Worm (Caenorhabditis elegans) whole organism, L4 larva: ENCODE data around the gene rcat-1.
A peak's percentile ranks its signal among the peaks of the same experiment; 100 is the strongest.

ENCODE experiments used
- D1046.2 ChIP-seq: fragments of 200-800 bp; sonication (Bioruptor generic); IDR thresholded peaks from 2 replicates; pipeline ENCODE4 v1.3.6; 2022; ENCODE audit warnings: missing genetic modification characterization, missing compliant biosample characterization
- F26F4.8 ChIP-seq: fragments of 200-800 bp; sonication (Bioruptor generic); conservative IDR thresholded peaks from 2 replicates; pipeline ENCODE4 v1.3.6; 2022; ENCODE audit warnings: missing genetic modification characterization, missing compliant biosample characterization
- F49E8.2 ChIP-seq: sonication (generic microtip); optimal IDR thresholded peaks from 2 replicates; lab custom pipeline; 2016; ENCODE audit warnings: missing compliant biosample characterization, mild to moderate bottlenecking, missing genetic modification characterization, borderline replicate concordance
- R02D3.7 ChIP-seq: fragments of 150-350 bp; sonication (generic microtip); optimal IDR thresholded peaks from 3 replicates; lab custom pipeline; 2014; ENCODE audit warnings: missing biosample characterization, missing genetic modification characterization
- Y105C5A.15 ChIP-seq: fragments of 200-800 bp; sonication (Bioruptor generic); IDR thresholded peaks from 2 replicates; pipeline ENCODE4 v1.3.6; 2022; ENCODE audit warnings: missing genetic modification characterization, missing compliant biosample characterization
- ama-1 ChIP-seq: fragments of 150-350 bp; optimal IDR thresholded peaks from 2 replicates; lab custom pipeline; 2014; ENCODE audit warnings: inconsistent platforms, mixed read lengths
- ceh-28 ChIP-seq: fragments of 150-350 bp; optimal IDR thresholded peaks from 2 replicates; lab custom pipeline; 2014; ENCODE audit warnings: missing biosample characterization, missing genetic modification reagents, missing genetic modification characterization
- ces-1 ChIP-seq: fragments of 150-350 bp; sonication (generic microtip); optimal IDR thresholded peaks from 4 replicates; lab custom pipeline; 2014; ENCODE audit warnings: missing biosample characterization, missing genetic modification reagents, missing genetic modification characterization
- cey-2 ChIP-seq: sonication (generic microtip); optimal IDR thresholded peaks from 3 replicates; lab custom pipeline; 2017; ENCODE audit warnings: missing genetic modification characterization, mild to moderate bottlenecking, missing compliant biosample characterization, antibody characterized with exemption, borderline replicate concordance; ENCODE audit not compliant: insufficient read depth
- daf-16 ChIP-seq, 3 experiments: sonication (generic microtip); optimal IDR thresholded peaks; 2 replicates each; lab custom pipeline; 2016 to 2017; ENCODE audit warnings: missing genetic modification characterization in 3 of 3, missing genetic modification reagents in 3 of 3, mild to moderate bottlenecking in 2 of 3, missing compliant biosample characterization in 2 of 3, missing biosample characterization in 1 of 3, moderate library complexity in 1 of 3
- dmd-6 ChIP-seq: fragments of 200-800 bp; sonication (Bioruptor generic); IDR thresholded peaks from 2 replicates; pipeline ENCODE4 v1.3.6; 2022; ENCODE audit warnings: missing genetic modification reagents, missing genetic modification characterization, missing compliant biosample characterization
- dmd-9 ChIP-seq: fragments of 200-800 bp; sonication (Bioruptor generic); IDR thresholded peaks from 2 replicates; pipeline ENCODE4 v1.3.6; 2022; ENCODE audit warnings: missing genetic modification reagents, missing genetic modification characterization, missing compliant biosample characterization
- dve-1 ChIP-seq: sonication (generic microtip); optimal IDR thresholded peaks from 2 replicates; lab custom pipeline; 2017; ENCODE audit warnings: antibody characterized with exemption, mild to moderate bottlenecking, missing genetic modification characterization, missing compliant biosample characterization; ENCODE audit not compliant: insufficient read depth
- hif-1 ChIP-seq, 2 experiments: sonication (generic microtip); optimal IDR thresholded peaks; 2 replicates each; lab custom pipeline; 2016 to 2017; ENCODE audit warnings: missing compliant biosample characterization in 2 of 2, missing genetic modification characterization in 2 of 2, missing genetic modification reagents in 2 of 2, missing genotype in 2 of 2, mild to moderate bottlenecking in 1 of 2
- hlh-11 ChIP-seq: fragments of 200-800 bp; sonication (Bioruptor generic); optimal IDR thresholded peaks from 2 replicates; lab custom pipeline; 2018; ENCODE audit warnings: mild to moderate bottlenecking, missing genetic modification characterization, missing compliant biosample characterization
- hlh-30 ChIP-seq: sonication (generic microtip); optimal IDR thresholded peaks from 2 replicates; lab custom pipeline; 2017; ENCODE audit warnings: antibody characterized with exemption, mild to moderate bottlenecking, missing genetic modification characterization, missing compliant biosample characterization; ENCODE audit not compliant: insufficient read depth
- hmg-1.1 ChIP-seq: fragments of 200-800 bp; sonication (Bioruptor generic); IDR thresholded peaks from 2 replicates; pipeline ENCODE4 v1.3.6; 2022; ENCODE audit warnings: missing genetic modification reagents, missing genetic modification characterization, missing compliant biosample characterization
- lim-7 ChIP-seq: fragments of 200-800 bp; sonication (Bioruptor generic); IDR thresholded peaks from 2 replicates; pipeline ENCODE4 v1.3.6; 2022; ENCODE audit warnings: missing genetic modification characterization, missing compliant biosample characterization
- lsy-2 ChIP-seq, 2 experiments: fragments of 150-350 bp in 1 of 2; sonication (generic microtip) in 1 of 2; optimal IDR thresholded peaks; 2 replicates each; lab custom pipeline; 2014 to 2017; ENCODE audit warnings: missing biosample characterization in 2 of 2, missing genetic modification characterization in 2 of 2
- mdl-1 ChIP-seq, 2 experiments: fragments of 150-350 bp in 1 of 2; sonication (generic microtip) in 1 of 2; optimal IDR thresholded peaks; 2 replicates each; lab custom pipeline; 2014 to 2017; ENCODE audit warnings: missing biosample characterization in 2 of 2, missing genetic modification characterization in 2 of 2
- mdt-29 ChIP-seq: fragments of 200-800 bp; sonication (Bioruptor generic); IDR thresholded peaks from 2 replicates; pipeline ENCODE4 v1.3.6; 2022; ENCODE audit warnings: missing genetic modification reagents, missing genetic modification characterization, missing compliant biosample characterization
- mep-1 ChIP-seq: fragments of 150-350 bp; sonication (generic microtip); optimal IDR thresholded peaks from 3 replicates; lab custom pipeline; 2014; ENCODE audit warnings: missing biosample characterization, missing genetic modification characterization
- nhr-102 ChIP-seq: sonication (generic microtip); optimal IDR thresholded peaks from 2 replicates; lab custom pipeline; 2016; ENCODE audit warnings: mild to moderate bottlenecking, missing genetic modification characterization, moderate library complexity, missing compliant biosample characterization
- nhr-11 ChIP-seq: fragments of 150-350 bp; optimal IDR thresholded peaks from 2 replicates; lab custom pipeline; 2014; ENCODE audit warnings: missing biosample characterization, missing genetic modification characterization
- nhr-111 ChIP-seq: fragments of 200-800 bp; sonication (Bioruptor generic); optimal IDR thresholded peaks from 2 replicates; lab custom pipeline; 2018; ENCODE audit warnings: mild to moderate bottlenecking, missing genetic modification characterization, missing compliant biosample characterization
- nhr-237 ChIP-seq: sonication (generic microtip); optimal IDR thresholded peaks from 2 replicates; lab custom pipeline; 2017; ENCODE audit warnings: missing biosample characterization, missing genetic modification characterization
- nhr-28 ChIP-seq: fragments of 150-350 bp; optimal IDR thresholded peaks from 2 replicates; lab custom pipeline; 2014; ENCODE audit warnings: missing biosample characterization, missing genetic modification characterization
- nhr-41 ChIP-seq: fragments of 200-800 bp; sonication (Bioruptor generic); IDR thresholded peaks from 2 replicates; pipeline ENCODE4 v1.3.6; 2022; ENCODE audit warnings: missing genetic modification reagents, missing genetic modification characterization, missing compliant biosample characterization
- nhr-48 ChIP-seq: sonication (generic microtip); optimal IDR thresholded peaks from 2 replicates; lab custom pipeline; 2016; ENCODE audit warnings: mild to moderate bottlenecking, missing genetic modification characterization, missing compliant biosample characterization
- nhr-77 ChIP-seq: fragments of 150-350 bp; optimal IDR thresholded peaks from 2 replicates; lab custom pipeline; 2014; ENCODE audit warnings: missing biosample characterization, missing genetic modification characterization
- pha-4 ChIP-seq, 2 experiments: fragments of 150-350 bp in 1 of 2; fragments of 200-800 bp in 1 of 2; sonication (Bioruptor generic) in 1 of 2; IDR thresholded peaks in 1 of 2; optimal IDR thresholded peaks in 1 of 2; 2 replicates each; pipeline versions ENCODE4 v1.3.6 to Lab custom; 2014 to 2022; ENCODE audit warnings: missing genetic modification characterization in 2 of 2, missing genetic modification reagents in 2 of 2, missing biosample characterization in 1 of 2, missing compliant biosample characterization in 1 of 2
- php-3 ChIP-seq: fragments of 200-800 bp; sonication (Bioruptor generic); IDR thresholded peaks from 2 replicates; pipeline ENCODE4 v1.3.6; 2022; ENCODE audit warnings: missing genetic modification reagents, missing genetic modification characterization, missing compliant biosample characterization
- pqm-1 ChIP-seq: sonication (generic microtip); optimal IDR thresholded peaks from 2 replicates; lab custom pipeline; 2017; ENCODE audit warnings: missing biosample characterization, missing genetic modification characterization
- tag-97 ChIP-seq: fragments of 200-800 bp; sonication (Bioruptor generic); IDR thresholded peaks from 2 replicates; pipeline ENCODE4 v1.3.6; 2022; ENCODE audit warnings: missing genetic modification characterization, missing compliant biosample characterization
- tra-1 ChIP-seq: fragments of 200-800 bp; sonication (Bioruptor generic); IDR thresholded peaks from 2 replicates; pipeline ENCODE4 v1.3.6; 2022; ENCODE audit warnings: missing genetic modification reagents, missing genetic modification characterization, missing compliant biosample characterization
- unc-130 ChIP-seq: sonication (generic microtip); optimal IDR thresholded peaks from 2 replicates; lab custom pipeline; 2016; ENCODE audit warnings: missing genetic modification reagents, missing genetic modification characterization, missing compliant biosample characterization
- unc-62 ChIP-seq, 3 experiments: fragments of 150-350 bp in 1 of 3; sonication (generic microtip); optimal IDR thresholded peaks in 2 of 3; peaks in 1 of 3; 1 replicate in 1 of 3; 2 replicates in 2 of 3; lab custom pipeline; 2014 to 2017; ENCODE audit warnings: missing biosample characterization in 3 of 3, missing genetic modification characterization in 3 of 3, missing genetic modification reagents in 3 of 3, missing genotype in 1 of 3
- zip-2 ChIP-seq: fragments of 150-350 bp; optimal IDR thresholded peaks from 2 replicates; lab custom pipeline; 2014; ENCODE audit warnings: missing biosample characterization, missing genetic modification characterization

The rcat-1 gene

ce11 chrIV:296849-297248, 41.6 kb upstream of the rcat-1 start:
- TF ChIP-seq mdl-1 (tag; optimal IDR thresholded peaks at IDR 0.05; lab: Kevin White, UChicago) = peak in 1 of 2 experiments; percentile 43
- peak; percentile 90 for TF ChIP-seq dve-1
- TF ChIP-seq nhr-237 (tag; lab: Kevin White, UChicago) = no peak
- TF ChIP-seq lim-7 (GFP tag; lab: Robert Waterston, UW) = no peak
- no peak for TF ChIP-seq D1046.2 (GFP tag; lab: Robert Waterston, UW)
- TF ChIP-seq lsy-2 (tag; optimal IDR thresholded peaks at IDR 0.05; lab: Kevin White, UChicago) = peak in 1 of 2 experiments; percentile 9
- TF ChIP-seq nhr-41 (GFP tag; lab: Robert Waterston, UW) = no peak
- TF ChIP-seq cey-2 (tag; lab: Kevin White, UChicago) = peak; percentile 24
- TF ChIP-seq daf-16 (GFP tag; optimal IDR thresholded peaks at IDR 0.05; lab: Kevin White, UChicago) = peak in 1 of 2 experiments; percentile 65
- TF ChIP-seq daf-16 (tag; optimal IDR thresholded peaks at IDR 0.05; lab: Kevin White, UChicago) = peak; percentile 99
- no peak for TF ChIP-seq ces-1 (GFP tag; lab: Kevin White, UChicago)
- TF ChIP-seq ceh-28 (tag; lab: Kevin White, UChicago) = no peak
- no peak for TF ChIP-seq hmg-1.1 (GFP tag; lab: Robert Waterston, UW)
- TF ChIP-seq unc-62 (GFP tag; optimal IDR thresholded peaks at IDR 0.05 in 1 of 2; lab: Kevin White, UChicago) = no peak
- TF ChIP-seq unc-62 (tag; optimal IDR thresholded peaks at IDR 0.05; lab: Kevin White, UChicago) = no peak
- TF ChIP-seq zip-2 (tag; lab: Kevin White, UChicago) = no peak
- peak; percentile 38 for TF ChIP-seq nhr-102 (tag; lab: Kevin White, UChicago)
- TF ChIP-seq hlh-30 (tag; lab: Kevin White, UChicago) = peak; percentile 66
- peak; percentile 32; the same call in 1 of the 2 replicates for TF ChIP-seq mdt-29 (GFP tag; lab: Robert Waterston, UW)
- no peak for TF ChIP-seq R02D3.7
- no peak for TF ChIP-seq hif-1 (tag; optimal IDR thresholded peaks at IDR 0.05; lab: Kevin White, UChicago)
- TF ChIP-seq nhr-48 (tag; lab: Kevin White, UChicago) = peak; percentile 66
- no peak for TF ChIP-seq nhr-111
- TF ChIP-seq tag-97 (GFP tag; lab: Robert Waterston, UW) = no peak
- TF ChIP-seq pqm-1 = peak; percentile 57
- TF ChIP-seq F49E8.2 (tag; lab: Kevin White, UChicago) = no peak
- peak; percentile 63; the same call in 1 of the 2 replicates for TF ChIP-seq tra-1 (GFP tag; lab: Robert Waterston, UW)
- TF ChIP-seq F26F4.8 (GFP tag; lab: Robert Waterston, UW) = no peak
- TF ChIP-seq nhr-28 (tag; lab: Kevin White, UChicago) = peak; percentile 80
- peak; percentile 92 for TF ChIP-seq dmd-6 (GFP tag; lab: Robert Waterston, UW)
- TF ChIP-seq Y105C5A.15 (GFP tag; lab: Robert Waterston, UW) = no peak
- no peak for TF ChIP-seq unc-130 (GFP tag; lab: Kevin White, UChicago)
- TF ChIP-seq dmd-9 (GFP tag; lab: Robert Waterston, UW) = no peak
- TF ChIP-seq php-3 (GFP tag; lab: Robert Waterston, UW) = peak; percentile 78; the same call in 1 of the 2 replicates
- no peak for TF ChIP-seq ama-1 (lab: Kevin White, UChicago)
- TF ChIP-seq pha-4 (GFP tag; IDR thresholded peaks at IDR 0.05; lab: Robert Waterston, UW) = peak; percentile 20; the same call in 1 of the 2 replicates
- no peak for TF ChIP-seq pha-4 (tag; optimal IDR thresholded peaks at IDR 0.05; lab: Kevin White, UChicago)
- TF ChIP-seq mep-1 (tag; lab: Kevin White, UChicago) = peak; percentile 23
- no peak for TF ChIP-seq nhr-11
- TF ChIP-seq nhr-77 (tag; lab: Kevin White, UChicago) = peak; percentile 80
- TF ChIP-seq hlh-11 (tag; lab: Kevin White, UChicago) = peak; percentile 83
